Worm (Caenorhabditis elegans) whole organism, L1 larva: ENCODE data around the gene gid-7.

Experiments
- C16A3.4 ChIP-seq: fragments of 150-350 bp; optimal IDR thresholded peaks from 2 replicates; lab custom pipeline; 2014; ENCODE audit warnings: missing biosample characterization, missing genetic modification characterization
- F16B12.6 ChIP-seq: fragments of 150-350 bp; optimal IDR thresholded peaks from 2 replicates; lab custom pipeline; 2014; ENCODE audit warnings: missing biosample characterization, missing genetic modification characterization
- Y116A8C.19 ChIP-seq: sonication (generic microtip); optimal IDR thresholded peaks from 2 replicates; lab custom pipeline; 2016; ENCODE audit warnings: missing compliant biosample characterization, missing genetic modification characterization, borderline replicate concordance
- aha-1 ChIP-seq: fragments of 150-350 bp; optimal IDR thresholded peaks from 2 replicates; lab custom pipeline; 2014; ENCODE audit warnings: missing biosample characterization, missing genetic modification characterization
- alr-1 ChIP-seq: fragments of 200-800 bp; sonication (Bioruptor generic); optimal IDR thresholded peaks from 2 replicates; lab custom pipeline; 2018; ENCODE audit warnings: borderline replicate concordance, mild to moderate bottlenecking, missing genetic modification characterization, missing compliant biosample characterization
- aly-2 ChIP-seq: fragments of 150-350 bp; optimal IDR thresholded peaks from 2 replicates; lab custom pipeline; 2014; ENCODE audit warnings: missing biosample characterization, missing genetic modification characterization
- ama-1 ChIP-seq: fragments of 150-350 bp; optimal IDR thresholded peaks from 2 replicates; lab custom pipeline; 2014
- blmp-1 ChIP-seq: fragments of 150-350 bp; optimal IDR thresholded peaks from 2 replicates; lab custom pipeline; 2014; ENCODE audit warnings: missing biosample characterization, missing genetic modification characterization
- ceh-88 ChIP-seq: fragments of 200-800 bp; sonication (Bioruptor generic); IDR thresholded peaks from 2 replicates; pipeline ENCODE4 v1.3.6; 2022; ENCODE audit warnings: missing genetic modification characterization, missing compliant biosample characterization
- ceh-90 ChIP-seq: sonication (generic microtip); optimal IDR thresholded peaks from 2 replicates; lab custom pipeline; 2016; ENCODE audit warnings: missing genetic modification characterization, missing compliant biosample characterization
- dpl-1 ChIP-seq, 3 experiments: fragments of 150-350 bp in 2 of 3; sonication (generic microtip) in 1 of 3; optimal IDR thresholded peaks; 2 replicates each; lab custom pipeline; 2014 to 2017; ENCODE audit warnings: missing biosample characterization in 3 of 3, missing genetic modification characterization in 3 of 3, missing genetic modification reagents in 3 of 3
- efl-3 ChIP-seq: fragments of 200-800 bp; sonication (Bioruptor generic); optimal IDR thresholded peaks from 2 replicates; lab custom pipeline; 2018; ENCODE audit warnings: mild to moderate bottlenecking, missing genetic modification characterization, missing compliant biosample characterization
- egl-27 ChIP-seq, 2 experiments: fragments of 150-350 bp in 1 of 2; sonication (generic microtip); optimal IDR thresholded peaks; 3 replicates each; lab custom pipeline; 2017 to 2018; ENCODE audit warnings: missing biosample characterization in 2 of 2, missing genetic modification characterization in 2 of 2, missing genetic modification reagents in 2 of 2
- elt-2 ChIP-seq: sonication (generic microtip); optimal IDR thresholded peaks from 2 replicates; lab custom pipeline; 2016; ENCODE audit warnings: missing genetic modification characterization, mild to moderate bottlenecking, inconsistent platforms, missing compliant biosample characterization, missing genetic modification reagents
- elt-3 ChIP-seq, 6 experiments: fragments of 150-350 bp in 1 of 6; sonication (generic microtip); optimal IDR thresholded peaks; 2 replicates each; lab custom pipeline; 2017 to 2018; ENCODE audit warnings: missing biosample characterization in 6 of 6, missing genetic modification characterization in 6 of 6, inconsistent platforms in 1 of 6
- fkh-4 ChIP-seq: sonication (generic microtip); optimal IDR thresholded peaks from 2 replicates; lab custom pipeline; 2016; ENCODE audit warnings: missing compliant biosample characterization, missing genetic modification characterization, borderline replicate concordance
- fkh-8 ChIP-seq: sonication (generic microtip); optimal IDR thresholded peaks from 2 replicates; lab custom pipeline; 2016; ENCODE audit warnings: mild to moderate bottlenecking, missing genetic modification characterization, missing compliant biosample characterization
- grh-1 ChIP-seq: fragments of 200-800 bp; sonication (Bioruptor generic); IDR thresholded peaks from 2 replicates; pipeline ENCODE4 v1.3.6; 2022; ENCODE audit warnings: missing genetic modification reagents, missing genetic modification characterization, missing compliant biosample characterization
- hlh-17 ChIP-seq: fragments of 200-800 bp; sonication (Bioruptor generic); optimal IDR thresholded peaks from 2 replicates; lab custom pipeline; 2018; ENCODE audit warnings: missing genetic modification characterization, mild to moderate bottlenecking, missing compliant biosample characterization, moderate library complexity, borderline replicate concordance
- hlh-4 ChIP-seq: sonication (generic microtip); optimal IDR thresholded peaks from 2 replicates; lab custom pipeline; 2016; ENCODE audit warnings: mild to moderate bottlenecking, missing genetic modification characterization, missing compliant biosample characterization
- hpl-2 ChIP-seq: fragments of 150-350 bp; optimal IDR thresholded peaks from 2 replicates; lab custom pipeline; 2014; ENCODE audit warnings: missing biosample characterization, missing genetic modification reagents, missing genetic modification characterization
- irx-1 ChIP-seq: sonication (generic microtip); optimal IDR thresholded peaks from 2 replicates; lab custom pipeline; 2016; ENCODE audit warnings: missing genetic modification characterization, missing compliant biosample characterization
- jun-1 ChIP-seq: fragments of 150-350 bp; optimal IDR thresholded peaks from 2 replicates; lab custom pipeline; 2014; ENCODE audit warnings: missing biosample characterization, missing genetic modification reagents, missing genetic modification characterization
- lin-13 ChIP-seq: fragments of 150-350 bp; optimal IDR thresholded peaks from 2 replicates; lab custom pipeline; 2014; ENCODE audit warnings: missing biosample characterization, missing genetic modification reagents, missing genetic modification characterization
- lin-14 ChIP-seq: fragments of 200-800 bp; sonication (Bioruptor generic); optimal IDR thresholded peaks from 2 replicates; lab custom pipeline; 2018; ENCODE audit warnings: mild to moderate bottlenecking, missing genetic modification characterization, moderate library complexity, missing compliant biosample characterization
- lin-35 ChIP-seq, 2 experiments: fragments of 150-350 bp; optimal IDR thresholded peaks; 2 replicates each; lab custom pipeline; 2014; ENCODE audit warnings: missing biosample characterization in 2 of 2, missing genetic modification characterization in 2 of 2, missing genetic modification reagents in 2 of 2
- lir-3 ChIP-seq: sonication (generic microtip); optimal IDR thresholded peaks from 2 replicates; lab custom pipeline; 2016; ENCODE audit warnings: mild to moderate bottlenecking, missing genetic modification characterization, moderate library complexity, missing compliant biosample characterization; ENCODE audit not compliant: poor library complexity
- lsy-2 ChIP-seq, 2 experiments: fragments of 150-350 bp; optimal IDR thresholded peaks; 2 replicates each; lab custom pipeline; 2014; ENCODE audit warnings: missing biosample characterization in 2 of 2, missing genetic modification characterization in 2 of 2
- mab-9 ChIP-seq: fragments of 200-800 bp; sonication (Bioruptor generic); IDR thresholded peaks from 2 replicates; pipeline ENCODE4 v1.3.6; 2022; ENCODE audit warnings: missing genetic modification reagents, missing genetic modification characterization, missing compliant biosample characterization
- mep-1 ChIP-seq: fragments of 150-350 bp; optimal IDR thresholded peaks from 2 replicates; lab custom pipeline; 2014; ENCODE audit warnings: missing biosample characterization, missing genetic modification characterization
- nhr-20 ChIP-seq: sonication (generic microtip); optimal IDR thresholded peaks from 2 replicates; lab custom pipeline; 2016; ENCODE audit warnings: mild to moderate bottlenecking, missing genetic modification characterization, missing compliant biosample characterization
- nhr-71 ChIP-seq: sonication (generic microtip); optimal IDR thresholded peaks from 2 replicates; lab custom pipeline; 2016; ENCODE audit warnings: mild to moderate bottlenecking, missing genetic modification characterization, moderate library complexity, missing compliant biosample characterization
- nhr-77 ChIP-seq: fragments of 150-350 bp; optimal IDR thresholded peaks from 2 replicates; lab custom pipeline; 2014; ENCODE audit warnings: missing biosample characterization, missing genetic modification characterization
- nhr-84 ChIP-seq: sonication (generic microtip); optimal IDR thresholded peaks from 2 replicates; lab custom pipeline; 2017; ENCODE audit warnings: missing biosample characterization, missing genetic modification characterization
- nhr-85 ChIP-seq: sonication (generic microtip); peaks from one replicate; lab custom pipeline; 2016; ENCODE audit warnings: missing genetic modification characterization, inconsistent platforms, missing compliant biosample characterization
- nhr-90 ChIP-seq: sonication (generic microtip); optimal IDR thresholded peaks from 2 replicates; lab custom pipeline; 2016; ENCODE audit warnings: mild to moderate bottlenecking, missing genetic modification characterization, missing compliant biosample characterization; ENCODE audit not compliant: poor library complexity
- pax-3 ChIP-seq: fragments of 200-800 bp; sonication (Bioruptor generic); optimal IDR thresholded peaks from 2 replicates; lab custom pipeline; 2018; ENCODE audit warnings: mild to moderate bottlenecking, missing genetic modification characterization, moderate library complexity, missing compliant biosample characterization
- pqm-1 ChIP-seq: sonication (generic microtip); optimal IDR thresholded peaks from 3 replicates; lab custom pipeline; 2017; ENCODE audit warnings: missing biosample characterization, missing genetic modification characterization
- rnt-1 ChIP-seq: sonication (generic microtip); optimal IDR thresholded peaks from 2 replicates; lab custom pipeline; 2016; ENCODE audit warnings: mild to moderate bottlenecking, missing genetic modification characterization, moderate library complexity, missing compliant biosample characterization
- skn-1 ChIP-seq: fragments of 150-350 bp; optimal IDR thresholded peaks from 2 replicates; lab custom pipeline; 2014; ENCODE audit warnings: missing biosample characterization, missing genetic modification characterization
- snu-23 ChIP-seq: sonication (generic microtip); optimal IDR thresholded peaks from 2 replicates; lab custom pipeline; 2016; ENCODE audit warnings: missing genetic modification characterization, missing compliant biosample characterization
- sptf-1 ChIP-seq: fragments of 150-350 bp; optimal IDR thresholded peaks from 2 replicates; lab custom pipeline; 2014; ENCODE audit warnings: missing biosample characterization, missing genetic modification characterization
- swsn-7 ChIP-seq: sonication (generic microtip); optimal IDR thresholded peaks from 2 replicates; lab custom pipeline; 2016; ENCODE audit warnings: missing genetic modification characterization, missing compliant biosample characterization
- unc-130 ChIP-seq: fragments of 150-350 bp; optimal IDR thresholded peaks from 2 replicates; lab custom pipeline; 2017; ENCODE audit warnings: missing biosample characterization, missing genetic modification characterization, inconsistent platforms
- unc-30 ChIP-seq: sonication (generic microtip); optimal IDR thresholded peaks from 2 replicates; lab custom pipeline; 2017; ENCODE audit warnings: missing biosample characterization, missing genetic modification characterization
- unc-98 ChIP-seq: fragments of 200-800 bp; sonication (Bioruptor generic); IDR thresholded peaks from 2 replicates; pipeline ENCODE4 v1.3.6; 2022; ENCODE audit warnings: missing genetic modification characterization, missing compliant biosample characterization
- zip-4 ChIP-seq: fragments of 200-800 bp; sonication (Bioruptor generic); optimal IDR thresholded peaks from 2 replicates; lab custom pipeline; 2018; ENCODE audit warnings: mild to moderate bottlenecking, missing genetic modification characterization, moderate library complexity, missing compliant biosample characterization
- ztf-4 ChIP-seq: fragments of 150-350 bp; optimal IDR thresholded peaks from 2 replicates; lab custom pipeline; 2014; ENCODE audit warnings: missing biosample characterization, missing genetic modification characterization

Gene gid-7

ce11 chrV:3756887-3757286 lies at the start of gene gid-7 (continued):
- TF ChIP-seq zip-4 (GFP tag; lab: Kevin White, UChicago), result no peak
- TF ChIP-seq lin-35 (GFP tag; optimal IDR thresholded peaks at IDR 0.05; lab: Kevin White, UChicago), result peak; percentile 56 to 61
- no peak for TF ChIP-seq lir-3
- TF ChIP-seq jun-1 (tag; lab: Kevin White, UChicago), result no peak
- no peak for TF ChIP-seq hpl-2 (GFP tag; lab: Kevin White, UChicago)
- TF ChIP-seq aha-1 (tag; lab: Kevin White, UChicago), result no peak
- no peak for TF ChIP-seq nhr-84 (tag; lab: Kevin White, UChicago)
- TF ChIP-seq blmp-1, result no peak
- TF ChIP-seq alr-1, result no peak
- no peak for TF ChIP-seq grh-1 (GFP tag; lab: Robert Waterston, UW)
- no peak for TF ChIP-seq ama-1 (lab: Kevin White, UChicago)
- no peak for TF ChIP-seq ceh-90
- TF ChIP-seq F16B12.6 (tag; lab: Kevin White, UChicago), result no peak
- no peak for TF ChIP-seq unc-98 (GFP tag; lab: Robert Waterston, UW)
- no peak for TF ChIP-seq lin-13 (GFP tag; lab: Kevin White, UChicago)
- TF ChIP-seq dpl-1 (GFP tag; optimal IDR thresholded peaks at IDR 0.05; lab: Kevin White, UChicago), result peak; percentile 28 to 61 (median 60)
- TF ChIP-seq unc-130 (tag; lab: Kevin White, UChicago), result no peak
- peak; percentile 8 for TF ChIP-seq irx-1 (tag; lab: Kevin White, UChicago)
- TF ChIP-seq pax-3 (tag; lab: Kevin White, UChicago), result no peak
- no peak for TF ChIP-seq mab-9 (GFP tag; lab: Robert Waterston, UW)
- TF ChIP-seq aly-2 (tag; lab: Kevin White, UChicago), result no peak
- no peak for TF ChIP-seq unc-30 (tag; lab: Kevin White, UChicago)
- TF ChIP-seq Y116A8C.19, result no peak
- TF ChIP-seq nhr-20 (tag; lab: Kevin White, UChicago), result peak; percentile 59
- no peak for TF ChIP-seq nhr-77
- TF ChIP-seq lsy-2 (tag; optimal IDR thresholded peaks at IDR 0.05; lab: Kevin White, UChicago), result peak; percentile 36 to 45
- no peak for TF ChIP-seq hlh-17 (GFP tag; lab: Kevin White, UChicago)
- TF ChIP-seq fkh-4 (tag; lab: Kevin White, UChicago), result no peak
- TF ChIP-seq ztf-4 (tag; lab: Kevin White, UChicago), result no peak
- TF ChIP-seq pqm-1 (tag; lab: Kevin White, UChicago), result no peak

DNA sequence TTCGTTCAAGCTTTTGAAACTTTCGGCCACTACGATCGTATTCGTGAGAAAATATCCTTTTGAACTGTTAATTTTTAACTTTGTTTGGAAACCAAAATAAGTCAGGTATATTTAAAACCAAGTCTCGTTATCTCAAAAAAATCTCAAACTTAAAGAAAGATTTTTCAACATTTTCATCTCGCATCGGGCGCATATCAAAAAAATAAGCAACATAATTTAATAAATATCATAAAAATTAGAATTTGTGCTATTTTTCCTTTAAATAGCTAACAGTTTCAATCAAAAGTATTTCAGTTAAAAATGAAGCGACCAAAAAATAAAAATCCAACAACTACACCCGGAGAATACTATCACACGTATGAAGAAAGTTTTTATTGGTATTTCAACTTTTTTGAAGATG lies 49.1 kb upstream of the gid-7 start, which contains the start of gene srw-7:
TSS of gene srw-7 (plus strand) at position 301 of the 400 bp plus-strand sequence.
- TF ChIP-seq C16A3.4, result no peak
- TF ChIP-seq sptf-1 (tag; lab: Kevin White, UChicago), result no peak
- TF ChIP-seq hpl-2 (GFP tag; lab: Kevin White, UChicago), result no peak
- TF ChIP-seq lin-13 (GFP tag; lab: Kevin White, UChicago), result no peak
- no peak for TF ChIP-seq nhr-84 (tag; lab: Kevin White, UChicago)
- TF ChIP-seq ceh-88 (GFP tag; lab: Robert Waterston, UW), result no peak
- no peak for TF ChIP-seq mep-1 (tag; lab: Kevin White, UChicago)

DNA sequence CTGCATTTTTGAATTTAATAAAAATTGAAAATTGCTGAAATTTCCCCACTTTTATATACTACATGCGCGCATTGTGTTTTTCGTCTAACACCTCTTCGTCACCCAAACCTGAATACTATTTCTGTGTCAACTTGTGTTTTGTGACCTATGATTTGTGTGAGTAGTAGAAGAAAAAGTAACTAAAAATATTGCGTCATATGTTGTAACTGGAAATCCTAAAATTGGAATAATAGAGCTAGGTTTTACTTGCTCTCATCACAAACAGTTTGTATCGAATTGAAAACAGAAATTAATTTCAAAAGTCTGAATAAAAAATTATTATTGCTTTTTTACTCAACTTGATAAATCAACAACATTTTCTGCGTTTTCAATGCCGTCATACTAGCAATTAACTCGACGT lies 48.6 kb upstream of the gid-7 start, which contains the start of gene R08F11.4:
TSS of gene R08F11.4 (minus strand) at position 29 of the 400 bp plus-strand sequence.
- TF ChIP-seq hlh-17 (GFP tag; lab: Kevin White, UChicago) (no peak), egl-27 (tag; optimal IDR thresholded peaks at IDR 0.05; lab: Kevin White, UChicago) (no peak), nhr-71 (peak; percentile 26), elt-3 (tag; optimal IDR thresholded peaks at IDR 0.05; lab: Kevin White, UChicago) (no peak), dpl-1 (GFP tag; optimal IDR thresholded peaks at IDR 0.05; lab: Kevin White, UChicago) (no peak), aha-1 (tag; lab: Kevin White, UChicago) (no peak), efl-3 (GFP tag; lab: Kevin White, UChicago) (no peak), swsn-7 (tag; lab: Kevin White, UChicago) (no peak), sptf-1 (tag; lab: Kevin White, UChicago) (no peak), lin-14 (GFP tag; lab: Kevin White, UChicago) (peak; percentile 29), skn-1 (peak; percentile 13), Y116A8C.19 (no peak), hlh-4 (no peak), elt-2 (tag; lab: Kevin White, UChicago) (no peak), mep-1 (tag; lab: Kevin White, UChicago) (no peak), nhr-85 (tag; lab: Kevin White, UChicago) (peak; percentile 64), nhr-20 (tag; lab: Kevin White, UChicago) (peak; percentile 31), fkh-8 (no peak), nhr-90 (peak; percentile 9), snu-23 (GFP tag; lab: Kevin White, UChicago) (peak; percentile 9), rnt-1 (tag; lab: Kevin White, UChicago) (no peak)
- TF ChIP-seq, all 84 proteins: peak for 7
